Worm (Caenorhabditis elegans) whole organism, midembryonic: ENCODE data around the gene str-205.

Source experiments
- T22C8.4 ChIP-seq: fragments of 200-800 bp; sonication (Bioruptor generic); IDR thresholded peaks from 2 replicates; pipeline ENCODE4 v1.3.6; 2022; ENCODE audit warnings: missing genetic modification characterization, missing compliant biosample characterization
- cog-1 ChIP-seq: sonication (generic microtip); optimal IDR thresholded peaks from 2 replicates; lab custom pipeline; 2016; ENCODE audit warnings: missing genetic modification characterization, missing compliant biosample characterization
- flt-1 ChIP-seq: fragments of 200-800 bp; sonication (Bioruptor generic); IDR thresholded peaks from 2 replicates; pipeline ENCODE4 v1.3.6; 2022; ENCODE audit warnings: missing genetic modification characterization, missing compliant biosample characterization
- klf-2 ChIP-seq: fragments of 200-800 bp; sonication (Bioruptor generic); conservative IDR thresholded peaks from 2 replicates; pipeline ENCODE4 v1.3.6; 2022; ENCODE audit warnings: missing genetic modification reagents, missing genetic modification characterization, missing compliant biosample characterization
- med-1 ChIP-seq: sonication (generic microtip); optimal IDR thresholded peaks from 2 replicates; lab custom pipeline; 2017; ENCODE audit warnings: missing genetic modification characterization, mild to moderate bottlenecking, missing compliant biosample characterization, antibody characterized with exemption, missing genetic modification reagents; ENCODE audit not compliant: insufficient read depth
- ref-1 ChIP-seq: fragments of 200-800 bp; sonication (Bioruptor generic); conservative IDR thresholded peaks from 2 replicates; pipeline ENCODE4 v1.3.6; 2022; ENCODE audit warnings: missing genetic modification reagents, missing genetic modification characterization, missing compliant biosample characterization
- tab-1 ChIP-seq: fragments of 200-800 bp; sonication (Bioruptor generic); IDR thresholded peaks from 2 replicates; pipeline ENCODE4 v1.3.6; 2022; ENCODE audit warnings: missing genetic modification characterization, missing compliant biosample characterization
- ztf-23 ChIP-seq: fragments of 200-800 bp; sonication (Bioruptor generic); IDR thresholded peaks from 2 replicates; pipeline ENCODE4 v1.3.6; 2022; ENCODE audit warnings: missing genetic modification reagents, missing genetic modification characterization, missing compliant biosample characterization
- ztf-29 ChIP-seq: fragments of 200-800 bp; sonication (Bioruptor generic); IDR thresholded peaks from 2 replicates; pipeline ENCODE4 v1.3.6; 2022; ENCODE audit warnings: missing genetic modification reagents, missing genetic modification characterization, missing compliant biosample characterization

The str-205 gene

DNA sequence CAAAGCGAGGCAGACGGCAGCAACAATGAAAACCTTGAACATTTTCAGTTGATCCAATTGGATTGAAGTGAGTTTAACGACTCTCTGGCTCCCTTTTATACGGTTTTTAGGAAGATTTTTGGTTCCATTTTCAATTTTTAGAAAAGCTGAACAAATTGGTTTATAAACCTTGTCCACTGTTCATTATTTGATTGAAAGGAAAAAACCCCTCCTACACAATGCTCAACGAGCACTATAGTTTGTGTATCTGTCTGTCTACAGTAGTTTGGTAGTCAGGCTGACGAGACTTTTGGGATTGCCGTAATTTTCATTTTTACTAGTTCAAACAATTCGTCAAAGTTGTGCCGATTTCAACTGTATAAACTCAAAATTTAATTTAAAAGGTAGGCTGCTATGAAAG is 50.5 kb downstream of the str-205 start, which contains the start of gene T19H12.15:
T19H12.15 (minus strand) TSS at position 101 of the 400 bp plus-strand sequence.
- TF ChIP-seq med-1 (GFP tag; lab: Kevin White, UChicago): no peak
- TF ChIP-seq cog-1 (tag; lab: Kevin White, UChicago): no peak
- TF ChIP-seq tab-1 (GFP tag; lab: Robert Waterston, UW): no peak
- no peak for TF ChIP-seq klf-2 (GFP tag; lab: Robert Waterston, UW)
- TF ChIP-seq flt-1 (GFP tag; lab: Robert Waterston, UW): no peak
- no peak for TF ChIP-seq ztf-23 (GFP tag; lab: Robert Waterston, UW)
- TF ChIP-seq T22C8.4 (GFP tag; lab: Robert Waterston, UW): no peak
- no peak for TF ChIP-seq ref-1 (GFP tag; lab: Robert Waterston, UW)
- TF ChIP-seq ztf-29 (GFP tag; lab: Robert Waterston, UW): no peak
